Worm (Caenorhabditis elegans) whole organism, late embryonic: ENCODE results near the gene nhr-91.

ENCODE experiments used
- ama-1 ChIP-seq: fragments of 150-350 bp; optimal IDR thresholded peaks from 2 replicates; lab custom pipeline; 2014
- ceh-14 ChIP-seq: sonication (generic microtip); optimal IDR thresholded peaks from 2 replicates; lab custom pipeline; 2016; ENCODE audit warnings: missing genotype, missing genetic modification characterization, missing compliant biosample characterization
- ceh-9 ChIP-seq: sonication (generic microtip); optimal IDR thresholded peaks from 2 replicates; lab custom pipeline; 2016; ENCODE audit warnings: mild to moderate bottlenecking, missing genetic modification characterization, inconsistent platforms, missing compliant biosample characterization
- dmd-4 ChIP-seq: sonication (generic microtip); optimal IDR thresholded peaks from 2 replicates; lab custom pipeline; 2016; ENCODE audit warnings: borderline replicate concordance, missing genetic modification characterization, missing compliant biosample characterization
- fkh-10 ChIP-seq: fragments of 150-350 bp; optimal IDR thresholded peaks from 2 replicates; lab custom pipeline; 2014; ENCODE audit warnings: missing biosample characterization, missing genetic modification reagents, missing genetic modification characterization
- hlh-30 ChIP-seq: sonication (generic microtip); optimal IDR thresholded peaks from 2 replicates; lab custom pipeline; 2017; ENCODE audit warnings: antibody characterized with exemption, missing genetic modification characterization, missing compliant biosample characterization; ENCODE audit not compliant: insufficient read depth
- mec-3 ChIP-seq: sonication (generic microtip); optimal IDR thresholded peaks from 2 replicates; lab custom pipeline; 2016; ENCODE audit warnings: borderline replicate concordance, missing genetic modification characterization, missing compliant biosample characterization
- nfya-1 ChIP-seq: sonication (generic microtip); optimal IDR thresholded peaks from 2 replicates; lab custom pipeline; 2017; ENCODE audit warnings: missing genetic modification characterization, mild to moderate bottlenecking, missing compliant biosample characterization, antibody characterized with exemption, moderate library complexity
- nhr-11 ChIP-seq: fragments of 150-350 bp; optimal IDR thresholded peaks from 2 replicates; lab custom pipeline; 2014; ENCODE audit warnings: missing biosample characterization, missing genetic modification characterization
- pat-9 ChIP-seq: fragments of 200-800 bp; sonication (Bioruptor generic); optimal IDR thresholded peaks from 2 replicates; lab custom pipeline; 2018; ENCODE audit warnings: mild to moderate bottlenecking, missing genetic modification characterization, moderate library complexity, missing compliant biosample characterization
- pha-2 ChIP-seq: sonication (generic microtip); optimal IDR thresholded peaks from 2 replicates; lab custom pipeline; 2017; ENCODE audit warnings: mild to moderate bottlenecking, missing genetic modification characterization, missing compliant biosample characterization
- pha-4 ChIP-seq: fragments of 150-350 bp; optimal IDR thresholded peaks from 2 replicates; lab custom pipeline; 2018; ENCODE audit warnings: missing biosample characterization, missing genetic modification reagents, missing genetic modification characterization
- pqm-1 ChIP-seq: sonication (generic microtip); optimal IDR thresholded peaks from 2 replicates; lab custom pipeline; 2016; ENCODE audit warnings: missing genetic modification characterization, missing compliant biosample characterization
- tbx-2 ChIP-seq: sonication (generic microtip); optimal IDR thresholded peaks from 2 replicates; lab custom pipeline; 2016; ENCODE audit warnings: missing genetic modification characterization, missing compliant biosample characterization

ce11 chrX:15310330-15310776, 1.2 kb downstream of the nhr-91 start:
- TF ChIP-seq tbx-2 (tag; lab: Kevin White, UChicago) = no peak
- TF ChIP-seq nhr-11 (tag; lab: Kevin White, UChicago) = no peak
- TF ChIP-seq fkh-10 (GFP tag; lab: Kevin White, UChicago) = no peak
- TF ChIP-seq mec-3 (tag; lab: Kevin White, UChicago) = no peak
- TF ChIP-seq hlh-30 (tag; lab: Kevin White, UChicago) = no peak
- no peak for TF ChIP-seq nfya-1 (tag; lab: Kevin White, UChicago)
- TF ChIP-seq pha-2 (tag; lab: Kevin White, UChicago) = no peak
- TF ChIP-seq pat-9 (tag; lab: Kevin White, UChicago) = no peak
- no peak for TF ChIP-seq ceh-9 (tag; lab: Kevin White, UChicago)
- TF ChIP-seq ama-1 = no peak
- no peak for TF ChIP-seq pha-4 (tag; lab: Kevin White, UChicago)
- no peak for TF ChIP-seq ceh-14
- TF ChIP-seq dmd-4 (tag; lab: Kevin White, UChicago) = no peak
- no peak for TF ChIP-seq pqm-1
